Worm (Caenorhabditis elegans): ENCODE data around the gene gln-1.

gln-1 gene

ce11 chrX:6041995-6042481, 16.0 kb upstream of the gln-1 start (continued):
- TF ChIP-seq pax-3 (tag; optimal IDR thresholded peaks at IDR 0.05) (no peak), C04F5.9 (tag; optimal IDR thresholded peaks at IDR 0.05) (no peak), jun-1 (tag; optimal IDR thresholded peaks at IDR 0.05) (peak; percentile 76), unc-30 (tag; optimal IDR thresholded peaks at IDR 0.05) (no peak), isw-1 (GFP tag; IDR thresholded peaks at IDR 0.05) (no peak), nhr-76 (tag; optimal IDR thresholded peaks at IDR 0.05) (no peak), fos-1 (tag; optimal IDR thresholded peaks at IDR 0.05) (peak; percentile 35), nhr-20 (tag; optimal IDR thresholded peaks at IDR 0.05) (peak; percentile 94), unc-130 (tag; optimal IDR thresholded peaks at IDR 0.05) (peak; percentile 85), ama-1 (optimal IDR thresholded peaks at IDR 0.05) (no peak), C16A3.4 (tag; optimal IDR thresholded peaks at IDR 0.05) (peak; percentile 72), nhr-237 (tag; optimal IDR thresholded peaks at IDR 0.05) (peak; percentile 20), ceh-8 (GFP tag; optimal IDR thresholded peaks at IDR 0.05) (no peak), lin-39 (tag; optimal IDR thresholded peaks at IDR 0.05) (no peak), tbx-2 (tag; optimal IDR thresholded peaks at IDR 0.05) (peak; percentile 82), unc-86 (tag; optimal IDR thresholded peaks at IDR 0.05) (no peak), nhr-90 (tag; optimal IDR thresholded peaks at IDR 0.05; ENCODE audit: poor library complexity) (peak; percentile 82), skn-1 (tag; optimal IDR thresholded peaks at IDR 0.05) (peak; percentile 41), ceh-63 (GFP tag; optimal IDR thresholded peaks at IDR 0.05) (no peak), nhr-71 (tag; optimal IDR thresholded peaks at IDR 0.05) (peak; percentile 90), ztf-11 (tag; optimal IDR thresholded peaks at IDR 0.05) (no peak), nhr-85 (tag) (peak; percentile 94), pag-3 (tag; optimal IDR thresholded peaks at IDR 0.05; ENCODE audit: borderline replicate concordance, insufficient read depth) (peak; percentile 15), nhr-19 (GFP tag; conservative IDR thresholded peaks at IDR 0.05) (peak; percentile 72; the same call in 1 of the 2 replicates), alr-1 (tag; optimal IDR thresholded peaks at IDR 0.05; ENCODE audit: borderline replicate concordance) (no peak), lin-13 (GFP tag; optimal IDR thresholded peaks at IDR 0.05) (peak; percentile 31), elt-2 (tag; optimal IDR thresholded peaks at IDR 0.05) (peak; percentile 78), vab-15 (tag; optimal IDR thresholded peaks at IDR 0.05) (no peak), nhr-28 (tag; optimal IDR thresholded peaks at IDR 0.05) (no peak), dpl-1 (GFP tag; optimal IDR thresholded peaks at IDR 0.05) (peak in 1 of 3 experiments; percentile 43), ets-5 (GFP tag; IDR thresholded peaks at IDR 0.05) (no peak)

- no peak for TF ChIP-seq fkh-8 (tag; optimal IDR thresholded peaks at IDR 0.05)
- no peak for TF ChIP-seq xbp-1 (tag; optimal IDR thresholded peaks at IDR 0.05)
- TF ChIP-seq dpl-1 (GFP tag; optimal IDR thresholded peaks at IDR 0.05): no peak
These were observed 14.8 kb upstream of the gln-1 start for ce11 chrX:6043283-6043682.

- TF ChIP-seq mdl-1 (tag; optimal IDR thresholded peaks at IDR 0.05) (no peak), efl-1 (optimal IDR thresholded peaks at IDR 0.05) (no peak), efl-1 (GFP tag; optimal IDR thresholded peaks at IDR 0.05 in 1 of 2) (no peak), nhr-90 (tag; optimal IDR thresholded peaks at IDR 0.05; ENCODE audit: poor library complexity) (no peak), fos-1 (tag; optimal IDR thresholded peaks at IDR 0.05) (no peak)
These were observed 9.5 kb upstream of the gln-1 start, which contains the start of gene pak-1 for ce11 chrX:6048508-6048907. TSS of gene pak-1 (minus strand) at chrX:6048608.

- peak in 2 of 6 experiments; percentile 41 to 43 for TF ChIP-seq elt-3 (tag; optimal IDR thresholded peaks at IDR 0.05)
- peak; percentile 5 for TF ChIP-seq tbx-2 (tag; optimal IDR thresholded peaks at IDR 0.05)
- peak; percentile 22 for TF ChIP-seq elt-2 (tag; optimal IDR thresholded peaks at IDR 0.05)
- peak; percentile 16 for TF ChIP-seq snu-23 (GFP tag; optimal IDR thresholded peaks at IDR 0.05)
- peak; percentile 25 for TF ChIP-seq nhr-90 (tag; optimal IDR thresholded peaks at IDR 0.05; ENCODE audit: poor library complexity)
- TF ChIP-seq lin-15B (tag; optimal IDR thresholded peaks at IDR 0.05): no peak
- TF ChIP-seq unc-30 (tag; optimal IDR thresholded peaks at IDR 0.05): no peak
- peak; percentile 6 for TF ChIP-seq xbp-1 (tag; optimal IDR thresholded peaks at IDR 0.05)
- no peak for TF ChIP-seq efl-3 (GFP tag; optimal IDR thresholded peaks at IDR 0.05)
- TF ChIP-seq lin-13 (GFP tag; optimal IDR thresholded peaks at IDR 0.05): no peak
- no peak for TF ChIP-seq fkh-8 (tag; optimal IDR thresholded peaks at IDR 0.05)
- no peak for TF ChIP-seq nhr-85 (tag)
- no peak for TF ChIP-seq nhr-84 (tag; optimal IDR thresholded peaks at IDR 0.05)
- peak; percentile 72 for TF ChIP-seq unc-130 (tag; optimal IDR thresholded peaks at IDR 0.05)
- TF ChIP-seq hlh-17 (GFP tag; optimal IDR thresholded peaks at IDR 0.05; ENCODE audit: borderline replicate concordance): no peak
- TF ChIP-seq Y116A8C.19 (tag; optimal IDR thresholded peaks at IDR 0.05; ENCODE audit: borderline replicate concordance): no peak
- TF ChIP-seq nhr-71 (tag; optimal IDR thresholded peaks at IDR 0.05): peak; percentile 28
- peak; percentile 46 for TF ChIP-seq blmp-1 (tag; optimal IDR thresholded peaks at IDR 0.05)
- TF ChIP-seq zag-1 (tag; optimal IDR thresholded peaks at IDR 0.05): no peak
- no peak for TF ChIP-seq nhr-28 (tag; optimal IDR thresholded peaks at IDR 0.05)
- no peak for TF ChIP-seq skn-1 (tag; optimal IDR thresholded peaks at IDR 0.05)
- no peak for TF ChIP-seq irx-1 (tag; optimal IDR thresholded peaks at IDR 0.05)
- no peak for TF ChIP-seq nhr-47 (tag; optimal IDR thresholded peaks at IDR 0.05)
These were observed 8.0 kb upstream of the gln-1 start for ce11 chrX:6050078-6050477.
